Fruit fly (Drosophila melanogaster): Measurements from ENCODE around the gene ninaA.
A peak's percentile ranks its signal among the peaks of the same experiment; 100 is the strongest.

The ninaA gene

DNA sequence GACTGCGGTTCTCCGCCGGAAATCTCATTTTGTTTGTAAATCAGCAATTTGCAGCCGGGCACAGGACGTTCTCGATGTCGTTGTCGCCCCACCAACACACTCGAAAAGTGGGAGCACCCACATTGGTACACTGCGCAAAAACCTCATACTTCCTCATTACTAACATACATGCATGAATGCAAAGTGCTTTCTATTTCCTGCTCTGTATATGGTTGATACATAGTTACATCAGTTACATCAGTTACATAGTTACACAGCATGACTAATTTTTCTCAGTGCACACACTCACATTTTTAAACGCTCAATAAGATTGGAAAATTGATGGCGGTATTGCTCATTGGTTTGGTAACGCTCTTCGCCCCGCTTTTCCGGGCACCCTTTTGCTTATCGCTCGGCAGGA is 20.0 kb downstream of the ninaA start (continued):
- TF ChIP-seq hkb (optimal IDR thresholded peaks at IDR 0.05) (no peak), hkb (GFP tag; IDR thresholded peaks at IDR 0.05) (no peak), Sox100B (GFP tag; optimal IDR thresholded peaks at IDR 0.05) (no peak), CG2875 (GFP tag; optimal IDR thresholded peaks at IDR 0.05) (no peak), CG34376 (GFP tag; optimal IDR thresholded peaks at IDR 0.05) (no peak), CG6854 (GFP tag; optimal IDR thresholded peaks at IDR 0.05) (no peak), CG10321 (GFP tag; IDR thresholded peaks at IDR 0.05) (no peak), h (optimal IDR thresholded peaks at IDR 0.05) (no peak), Hand (GFP tag; optimal IDR thresholded peaks at IDR 0.05) (no peak), Fer3 (tag; optimal IDR thresholded peaks at IDR 0.05) (peak; percentile 27), Dref (GFP tag; IDR thresholded peaks at IDR 0.05) (no peak), Hr3 (GFP tag; optimal IDR thresholded peaks at IDR 0.05) (no peak), danr (GFP tag; IDR thresholded peaks at IDR 0.05) (no peak), Nf-YB (GFP tag; optimal IDR thresholded peaks at IDR 0.05) (no peak), Xrp1 (GFP tag; IDR thresholded peaks at IDR 0.05) (0 out of 2 replicates have a peak, but pooled peaks have one; percentile 15), CG2712 (tag; optimal IDR thresholded peaks at IDR 0.05) (peak; percentile 21), tup (GFP tag; optimal IDR thresholded peaks at IDR 0.05) (no peak), bowl (GFP tag; IDR thresholded peaks at IDR 0.05) (no peak), CG17829 (tag; optimal IDR thresholded peaks at IDR 0.05) (no peak), dmrt11E (tag; optimal IDR thresholded peaks at IDR 0.05) (no peak), sqz (GFP tag; optimal IDR thresholded peaks at IDR 0.05) (no peak), sob (GFP tag; IDR thresholded peaks at IDR 0.05) (no peak), sens (GFP tag) (peak; percentile 62), Bgb (GFP tag; IDR thresholded peaks at IDR 0.05; ENCODE audit: partially characterized antibody) (no peak), sc (optimal IDR thresholded peaks at IDR 0.05) (no peak), sc (GFP tag; optimal IDR thresholded peaks at IDR 0.05) (no peak), Fer2 (tag; optimal IDR thresholded peaks at IDR 0.05) (no peak), CG13287 (GFP tag; IDR thresholded peaks at IDR 0.05; ENCODE audit: partially characterized antibody) (no peak), Ada2b (GFP tag; IDR thresholded peaks at IDR 0.05) (no peak), CG3726 (GFP tag; IDR thresholded peaks at IDR 0.05) (no peak), Xbp1 (GFP tag; optimal IDR thresholded peaks at IDR 0.05) (peak; percentile 3), CG13424 (tag; optimal IDR thresholded peaks at IDR 0.05) (peak; percentile 15), CG2202 (tag; optimal IDR thresholded peaks at IDR 0.05) (no peak), bbx (GFP tag; IDR thresholded peaks at IDR 0.05; ENCODE audit: partially characterized antibody) (no peak), H15 (GFP tag; IDR thresholded peaks at IDR 0.05) (no peak), abd-A (tag; optimal IDR thresholded peaks at IDR 0.05) (no peak), onecut (GFP tag; IDR thresholded peaks at IDR 0.05) (no peak), CG8478 (optimal IDR thresholded peaks at IDR 0.05) (no peak), Bdp1 (GFP tag; optimal IDR thresholded peaks at IDR 0.05) (no peak), Kr (GFP tag; optimal IDR thresholded peaks at IDR 0.05) (no peak), CG1602 (GFP tag; optimal IDR thresholded peaks at IDR 0.05) (no peak), Rx (GFP tag; IDR thresholded peaks at IDR 0.05) (no peak), yki (optimal IDR thresholded peaks at IDR 0.05) (no peak), Dll (GFP tag; IDR thresholded peaks at IDR 0.05; ENCODE audit: partially characterized antibody) (no peak), Optix (GFP tag; IDR thresholded peaks at IDR 0.05) (no peak), CG30403 (GFP tag; optimal IDR thresholded peaks at IDR 0.05) (peak; percentile 7), dimm (GFP tag; IDR thresholded peaks at IDR 0.05) (no peak), Trl (optimal IDR thresholded peaks at IDR 0.05) (no peak), Trl (GFP tag; optimal IDR thresholded peaks at IDR 0.05) (no peak), trem (tag; optimal IDR thresholded peaks at IDR 0.05) (no peak), al (GFP tag; IDR thresholded peaks at IDR 0.05) (no peak), grau (tag; optimal IDR thresholded peaks at IDR 0.05) (peak; percentile 30), chif (GFP tag; optimal IDR thresholded peaks at IDR 0.05) (no peak), CG17568 (GFP tag; optimal IDR thresholded peaks at IDR 0.05) (no peak)

Data from whole organism, embryonic.